Worm (Caenorhabditis elegans) whole organism, L2 larva: ENCODE results near the gene C27F2.6.

Experiments
- C34F6.9 ChIP-seq: fragments of 150-350 bp; optimal IDR thresholded peaks from 2 replicates; lab custom pipeline; 2014; ENCODE audit warnings: missing biosample characterization, missing genetic modification characterization
- F13H6.1 ChIP-seq: sonication (generic microtip); optimal IDR thresholded peaks from 2 replicates; lab custom pipeline; 2016; ENCODE audit warnings: missing genetic modification characterization, missing compliant biosample characterization
- ZK546.5 ChIP-seq: sonication (generic microtip); optimal IDR thresholded peaks from 2 replicates; lab custom pipeline; 2017; ENCODE audit warnings: missing biosample characterization, missing genetic modification characterization
- alr-1 ChIP-seq: fragments of 150-350 bp; optimal IDR thresholded peaks from 2 replicates; lab custom pipeline; 2014; ENCODE audit warnings: missing biosample characterization, missing genetic modification characterization
- aly-2 ChIP-seq: fragments of 150-350 bp; optimal IDR thresholded peaks from 2 replicates; lab custom pipeline; 2014; ENCODE audit warnings: missing biosample characterization, missing genetic modification characterization
- ama-1 ChIP-seq: fragments of 150-350 bp; optimal IDR thresholded peaks from 2 replicates; lab custom pipeline; 2018; ENCODE audit warnings: inconsistent platforms
- blmp-1 ChIP-seq: sonication (generic microtip); optimal IDR thresholded peaks from 2 replicates; lab custom pipeline; 2017; ENCODE audit warnings: missing genetic modification characterization, mild to moderate bottlenecking, missing compliant biosample characterization, antibody characterized with exemption, moderate library complexity; ENCODE audit not compliant: insufficient read depth
- ceh-82 ChIP-seq: fragments of 150-350 bp; optimal IDR thresholded peaks from 2 replicates; lab custom pipeline; 2014; ENCODE audit warnings: missing biosample characterization, missing genetic modification characterization
- crh-2 ChIP-seq: sonication (generic microtip); optimal IDR thresholded peaks from 2 replicates; lab custom pipeline; 2017; ENCODE audit warnings: missing biosample characterization, missing genetic modification characterization
- egl-27 ChIP-seq: sonication (generic microtip); optimal IDR thresholded peaks from 3 replicates; lab custom pipeline; 2017; ENCODE audit warnings: missing biosample characterization, missing genetic modification reagents, missing genetic modification characterization
- elt-1 ChIP-seq: fragments of 150-350 bp; optimal IDR thresholded peaks from 2 replicates; lab custom pipeline; 2014; ENCODE audit warnings: missing biosample characterization, missing genetic modification characterization
- elt-3 ChIP-seq: sonication (generic microtip); optimal IDR thresholded peaks from 2 replicates; lab custom pipeline; 2017; ENCODE audit warnings: missing biosample characterization, missing genetic modification characterization
- fos-1 ChIP-seq: fragments of 150-350 bp; optimal IDR thresholded peaks from 2 replicates; lab custom pipeline; 2014; ENCODE audit warnings: missing biosample characterization, missing genetic modification characterization
- lin-11 ChIP-seq: fragments of 150-350 bp; sonication (generic microtip); optimal IDR thresholded peaks from 2 replicates; lab custom pipeline; 2014; ENCODE audit warnings: missing biosample characterization, missing genetic modification characterization, inconsistent platforms, mixed read lengths
- lin-39 ChIP-seq: fragments of 150-350 bp; optimal IDR thresholded peaks from 2 replicates; lab custom pipeline; 2014; ENCODE audit warnings: missing biosample characterization, missing genetic modification reagents, missing genetic modification characterization
- lsy-2 ChIP-seq, 2 experiments: fragments of 150-350 bp in 1 of 2; sonication (generic microtip) in 1 of 2; optimal IDR thresholded peaks; 2 replicates each; lab custom pipeline; 2014 to 2017; ENCODE audit warnings: missing biosample characterization in 2 of 2, missing genetic modification characterization in 2 of 2
- mab-5 ChIP-seq: fragments of 150-350 bp; optimal IDR thresholded peaks from 2 replicates; lab custom pipeline; 2014; ENCODE audit warnings: missing biosample characterization, missing genetic modification characterization
- mdl-1 ChIP-seq, 2 experiments: fragments of 150-350 bp in 1 of 2; sonication (generic microtip) in 1 of 2; optimal IDR thresholded peaks; 2 replicates each; lab custom pipeline; 2017; ENCODE audit warnings: missing biosample characterization in 2 of 2, missing genetic modification characterization in 2 of 2
- nhr-12 ChIP-seq: fragments of 150-350 bp; optimal IDR thresholded peaks from 2 replicates; lab custom pipeline; 2014; ENCODE audit warnings: missing biosample characterization, missing genetic modification characterization
- nhr-129 ChIP-seq: fragments of 150-350 bp; optimal IDR thresholded peaks from 2 replicates; lab custom pipeline; 2014; ENCODE audit warnings: missing biosample characterization, missing genetic modification characterization
- nhr-23 ChIP-seq: fragments of 150-350 bp; optimal IDR thresholded peaks from 2 replicates; lab custom pipeline; 2014; ENCODE audit warnings: missing biosample characterization, missing genetic modification reagents, missing genetic modification characterization
- nhr-25 ChIP-seq: fragments of 150-350 bp; sonication (generic microtip); optimal IDR thresholded peaks from 3 replicates; lab custom pipeline; 2014; ENCODE audit warnings: missing biosample characterization, missing genetic modification characterization
- nhr-6 ChIP-seq: fragments of 150-350 bp; optimal IDR thresholded peaks from 2 replicates; lab custom pipeline; 2014; ENCODE audit warnings: missing biosample characterization, missing genetic modification characterization
- nhr-77 ChIP-seq: fragments of 150-350 bp; optimal IDR thresholded peaks from 2 replicates; lab custom pipeline; 2014; ENCODE audit warnings: missing biosample characterization, missing genetic modification characterization
- peb-1 ChIP-seq: fragments of 150-350 bp; optimal IDR thresholded peaks from 2 replicates; lab custom pipeline; 2014; ENCODE audit warnings: missing biosample characterization, missing genetic modification characterization
- sem-4 ChIP-seq: fragments of 150-350 bp; optimal IDR thresholded peaks from 2 replicates; lab custom pipeline; 2014; ENCODE audit warnings: missing biosample characterization, missing genetic modification reagents, missing genetic modification characterization
- sma-9 ChIP-seq, 2 experiments: fragments of 150-350 bp in 1 of 2; sonication (generic microtip) in 1 of 2; optimal IDR thresholded peaks; 2 replicates each; lab custom pipeline; 2014 to 2016; ENCODE audit warnings: missing genetic modification characterization in 2 of 2, mild to moderate bottlenecking in 1 of 2, missing biosample characterization in 1 of 2, missing compliant biosample characterization in 1 of 2, missing genetic modification reagents in 1 of 2, moderate library complexity in 1 of 2
- snpc-4 ChIP-seq: fragments of 150-350 bp; optimal IDR thresholded peaks from 2 replicates; lab custom pipeline; 2014; ENCODE audit warnings: missing biosample characterization, missing genetic modification characterization
- unc-39 ChIP-seq: fragments of 150-350 bp; optimal IDR thresholded peaks from 2 replicates; lab custom pipeline; 2014; ENCODE audit warnings: missing biosample characterization, missing genetic modification characterization
- unc-55 ChIP-seq: fragments of 150-350 bp; sonication (generic microtip); optimal IDR thresholded peaks from 3 replicates; lab custom pipeline; 2014; ENCODE audit warnings: missing biosample characterization, missing genetic modification reagents, missing genetic modification characterization
- unc-62 ChIP-seq: fragments of 150-350 bp; optimal IDR thresholded peaks from 2 replicates; lab custom pipeline; 2014; ENCODE audit warnings: missing biosample characterization, missing genetic modification reagents, missing genetic modification characterization
- zag-1 ChIP-seq: fragments of 150-350 bp; optimal IDR thresholded peaks from 2 replicates; lab custom pipeline; 2014; ENCODE audit warnings: missing biosample characterization, missing genetic modification characterization
- ztf-1 ChIP-seq: fragments of 200-800 bp; sonication (Bioruptor generic); conservative IDR thresholded peaks from 2 replicates; pipeline ENCODE4 v1.3.6; 2022; ENCODE audit warnings: missing genetic modification characterization, missing compliant biosample characterization
- ztf-11 ChIP-seq: sonication (generic microtip); optimal IDR thresholded peaks from 2 replicates; lab custom pipeline; 2017; ENCODE audit warnings: missing biosample characterization, missing genetic modification characterization
- ztf-4 ChIP-seq: fragments of 150-350 bp; optimal IDR thresholded peaks from 2 replicates; lab custom pipeline; 2014; ENCODE audit warnings: missing biosample characterization, missing genetic modification characterization

C27F2.6 gene

DNA sequence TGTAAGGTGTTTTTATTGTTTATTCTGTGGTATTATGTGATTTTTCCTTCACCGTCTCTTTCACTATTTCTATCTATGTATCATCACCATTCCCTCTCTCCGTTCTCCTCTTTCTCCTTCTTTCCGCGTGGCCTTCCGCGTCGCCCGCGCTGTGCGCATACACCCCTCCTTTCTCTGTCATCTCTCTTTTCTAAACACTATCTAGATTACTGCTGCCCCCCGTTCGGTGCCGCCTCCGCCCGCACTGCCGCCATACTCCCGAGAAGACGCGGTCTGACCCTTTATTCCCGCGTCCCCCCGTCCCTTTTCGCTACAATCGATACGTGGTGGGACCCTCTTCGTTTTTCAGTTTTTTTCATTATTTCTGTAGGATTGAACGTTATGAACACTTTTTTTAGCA, 31.6 kb downstream of the C27F2.6 start:
- TF ChIP-seq snpc-4 (tag; lab: Kevin White, UChicago) (no peak), unc-55 (GFP tag; lab: Kevin White, UChicago) (no peak), nhr-23 (tag; lab: Kevin White, UChicago) (no peak)

ce11 chrIII:4947352-4947751, 32.9 kb downstream of the C27F2.6 start:
- TF ChIP-seq ztf-1 (GFP tag; lab: Robert Waterston, UW) (no peak), nhr-23 (tag; lab: Kevin White, UChicago) (no peak), nhr-6 (tag; lab: Kevin White, UChicago) (no peak), blmp-1 (tag; lab: Kevin White, UChicago) (no peak), lin-11 (tag; lab: Kevin White, UChicago) (peak; percentile 27), lin-39 (tag; lab: Kevin White, UChicago) (peak; percentile 35), F13H6.1 (peak; percentile 29), ama-1 (lab: Kevin White, UChicago) (no peak), unc-55 (GFP tag; lab: Kevin White, UChicago) (peak; percentile 6)

ce11 chrIII:4944213-4944612, 36.1 kb downstream of the C27F2.6 start, which contains the start of gene ntl-9:
Gene ntl-9 (plus strand): TSS chrIII:4944513.
- no peak for TF ChIP-seq nhr-12 (tag; lab: Kevin White, UChicago)
- no peak for TF ChIP-seq elt-3
- TF ChIP-seq sem-4 (tag; lab: Kevin White, UChicago) = no peak
- TF ChIP-seq unc-39 (tag; lab: Kevin White, UChicago) = no peak
- no peak for TF ChIP-seq unc-62
- no peak for TF ChIP-seq lin-39 (tag; lab: Kevin White, UChicago)
- no peak for TF ChIP-seq ztf-4 (tag; lab: Kevin White, UChicago)
- no peak for TF ChIP-seq ceh-82 (tag; lab: Kevin White, UChicago)
- TF ChIP-seq peb-1 (tag; lab: Kevin White, UChicago) = no peak

DNA sequence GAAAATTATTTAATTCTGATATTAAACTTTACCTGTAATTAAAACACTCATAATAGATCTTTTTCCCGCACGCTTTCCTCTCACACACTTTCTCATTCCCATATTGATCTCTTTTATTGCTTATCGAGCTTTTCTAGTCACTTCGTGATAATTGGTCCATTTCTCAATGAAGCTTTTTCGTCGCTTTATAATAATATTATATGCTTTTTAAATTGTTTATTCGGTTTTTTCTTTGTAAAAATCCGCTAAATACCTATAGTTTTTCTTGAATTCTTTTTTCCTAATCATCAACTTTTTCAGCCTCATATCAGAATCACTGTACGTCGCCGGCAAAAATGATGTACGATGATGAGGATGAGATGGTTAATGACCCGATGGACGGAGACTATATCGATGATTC, 41.0 kb downstream of the C27F2.6 start, which contains the start of gene rpb-2:
Gene rpb-2, plus strand, starts transcription at position 301 of the 400 bp plus-strand sequence.
- no peak for TF ChIP-seq lsy-2 (tag; optimal IDR thresholded peaks at IDR 0.05; lab: Kevin White, UChicago)
- no peak for TF ChIP-seq nhr-23 (tag; lab: Kevin White, UChicago)
- no peak for TF ChIP-seq mdl-1 (tag; optimal IDR thresholded peaks at IDR 0.05; lab: Kevin White, UChicago)
- TF ChIP-seq C34F6.9 (tag; lab: Kevin White, UChicago) = no peak
- TF ChIP-seq aly-2 (tag; lab: Kevin White, UChicago) = no peak
- TF ChIP-seq nhr-129 (tag; lab: Kevin White, UChicago) = no peak
- TF ChIP-seq elt-1 (tag; lab: Kevin White, UChicago) = no peak
- TF ChIP-seq ztf-11 (tag; lab: Kevin White, UChicago) = no peak
- TF ChIP-seq fos-1 (tag; lab: Kevin White, UChicago) = no peak
- TF ChIP-seq ama-1 (lab: Kevin White, UChicago) = no peak

DNA sequence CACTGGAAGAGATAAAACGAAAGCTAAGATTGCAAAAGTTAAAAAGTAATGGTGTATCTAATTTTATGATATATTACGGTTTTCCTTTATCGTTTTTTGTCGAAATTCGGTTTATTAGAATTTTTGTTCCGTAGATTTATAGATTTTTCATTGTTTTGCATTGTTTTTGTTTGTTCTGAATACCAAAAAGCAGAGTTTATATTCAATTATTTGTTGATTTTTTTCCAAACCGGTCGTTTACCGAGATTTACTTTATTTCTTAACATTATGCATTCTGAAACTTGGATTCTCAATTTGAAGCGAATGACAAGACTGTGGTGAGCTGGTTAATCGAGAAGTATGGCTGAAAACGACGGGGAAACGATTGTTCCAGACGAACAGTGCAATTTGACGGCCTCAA, 43.2 kb downstream of the C27F2.6 start, which contains the start of gene fsn-1:
Gene fsn-1, plus strand, starts transcription at position 301 of the 400 bp plus-strand sequence.
- TF ChIP-seq nhr-77 (tag; lab: Kevin White, UChicago) (no peak), ZK546.5 (tag; lab: Kevin White, UChicago) (no peak), sma-9 (GFP tag; optimal IDR thresholded peaks at IDR 0.05; lab: Kevin White, UChicago) (no peak), sma-9 (tag; optimal IDR thresholded peaks at IDR 0.05; lab: Kevin White, UChicago) (no peak), ztf-11 (tag; lab: Kevin White, UChicago) (no peak), ztf-1 (GFP tag; lab: Robert Waterston, UW) (no peak), zag-1 (tag; lab: Kevin White, UChicago) (no peak), unc-39 (tag; lab: Kevin White, UChicago) (no peak), egl-27 (tag; lab: Kevin White, UChicago) (no peak), nhr-25 (tag; lab: Kevin White, UChicago) (no peak), peb-1 (tag; lab: Kevin White, UChicago) (no peak), crh-2 (no peak), ztf-4 (tag; lab: Kevin White, UChicago) (no peak), mab-5 (tag; lab: Kevin White, UChicago) (no peak), nhr-6 (tag; lab: Kevin White, UChicago) (no peak), alr-1 (tag; lab: Kevin White, UChicago) (no peak)
